Fruit fly (Drosophila melanogaster) ovary, adult (tissue): ENCODE results near the gene papi.

Experiments used
- CG17801 ChIP-seq: fragments of 200-800 bp; optimal IDR thresholded peaks from 2 replicates; lab custom pipeline; 2019; ENCODE audit warnings: missing biosample characterization, mild to moderate bottlenecking, missing genetic modification characterization, moderate library complexity; ENCODE audit not compliant: partially characterized antibody

Gene papi

dm6 chr2L:2198613-2199432 is 21.7 kb upstream of the papi start:
- peak; percentile 52 for TF ChIP-seq CG17801 (GFP tag; lab: Kevin White, UChicago)

dm6 chr2L:2199433-2199796 is 21.1 kb upstream of the papi start:
- no peak for TF ChIP-seq CG17801 (GFP tag; lab: Kevin White, UChicago)

- TF ChIP-seq CG17801 (GFP tag; lab: Kevin White, UChicago), result peak; percentile 70
Measured at dm6 chr2L:2200136-2201036, 20.2 kb upstream of the papi start.

dm6 chr2L:2201107-2201561 is 19.4 kb upstream of the papi start:
- peak; percentile 82 for TF ChIP-seq CG17801 (GFP tag; lab: Kevin White, UChicago)

dm6 chr2L:2202018-2202852 is 18.3 kb upstream of the papi start:
- peak; percentile 100 for TF ChIP-seq CG17801 (GFP tag; lab: Kevin White, UChicago)

dm6 chr2L:2202853-2203717 is 17.5 kb upstream of the papi start:
- TF ChIP-seq CG17801 (GFP tag; lab: Kevin White, UChicago), result peak; percentile 57

dm6 chr2L:2206066-2206465 is 14.5 kb upstream of the papi start, which contains the start of gene CG31668:
CG31668 (minus strand) TSS chr2L:2206166.
- TF ChIP-seq CG17801 (GFP tag; lab: Kevin White, UChicago), result no peak

dm6 chr2L:2209002-2209401 is 11.5 kb upstream of the papi start, which contains the start of gene CG33124:
CG33124 (minus strand) TSS chr2L:2209102.
- no peak for TF ChIP-seq CG17801 (GFP tag; lab: Kevin White, UChicago)

dm6 chr2L:2212478-2212877 is 8.1 kb upstream of the papi start, which contains the start of gene CG15385:
CG15385 (minus strand) TSS chr2L:2212571.
- no peak for TF ChIP-seq CG17801 (GFP tag; lab: Kevin White, UChicago)

- peak; percentile 43 for TF ChIP-seq CG17801 (GFP tag; lab: Kevin White, UChicago)
Measured at dm6 chr2L:2214004-2214403, 6.5 kb upstream of the papi start, which contains the start of the genes Uch and CG34174. Uch (minus strand) TSS chr2L:2214211. CG34174 (plus strand) TSS chr2L:2214266.

dm6 chr2L:2216065-2216464 is 4.5 kb upstream of the papi start, which contains the start of gene daed:
daed (minus strand) TSS chr2L:2216311.
- no peak for TF ChIP-seq CG17801 (GFP tag; lab: Kevin White, UChicago)

dm6 chr2L:2217067-2217684 is 3.4 kb upstream of the papi start, which contains the start of the genes CG15386, CG42371 and mio:
CG15386 (minus strand) TSS chr2L:2217246.
CG42371 (minus strand) TSS chr2L:2217246.
mio (plus strand) TSS chr2L:2217290.
- peak; percentile 60 for TF ChIP-seq CG17801 (GFP tag; lab: Kevin White, UChicago)
